Worm (Caenorhabditis elegans): ENCODE measurements around the gene srx-131.

DNA sequence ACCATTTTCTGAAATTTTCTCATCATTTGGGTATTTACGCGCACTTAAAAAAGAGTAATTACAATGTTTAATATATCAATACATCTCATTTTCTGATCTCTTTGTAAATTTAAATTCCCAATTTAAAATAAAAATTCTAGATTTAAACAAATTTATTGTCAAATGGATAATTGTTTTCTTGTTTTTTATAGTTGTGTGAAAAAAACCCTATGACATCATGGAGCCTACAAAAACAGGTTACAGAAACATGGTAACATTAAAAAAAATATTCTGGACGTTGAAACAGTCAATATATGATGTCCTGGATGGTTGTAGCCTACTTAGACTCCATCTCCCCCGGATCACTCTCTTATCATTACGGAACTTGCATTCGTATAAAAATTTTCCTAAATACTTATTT lies 44.3 kb downstream of the srx-131 start, which contains the start of gene spp-12:
- no peak for TF ChIP-seq nhr-28 (tag; optimal IDR thresholded peaks at IDR 0.05)
- no peak for TF ChIP-seq ham-2 (GFP tag; optimal IDR thresholded peaks at IDR 0.05)
- no peak for TF ChIP-seq unc-62 (GFP tag; optimal IDR thresholded peaks at IDR 0.05)
- TF ChIP-seq elt-1 (tag; optimal IDR thresholded peaks at IDR 0.05; ENCODE audit: borderline replicate concordance, insufficient read depth): no peak
